Worm (Caenorhabditis elegans) whole organism, early embryonic: ENCODE data around the gene B0496.1.

Experiments used
- B0310.2 ChIP-seq: sonication (generic microtip); optimal IDR thresholded peaks from 2 replicates; lab custom pipeline; 2016; ENCODE audit warnings: mild to moderate bottlenecking, missing genetic modification characterization, missing compliant biosample characterization
- F13C5.2 ChIP-seq: sonication (generic microtip); optimal IDR thresholded peaks from 2 replicates; lab custom pipeline; 2017; ENCODE audit warnings: mild to moderate bottlenecking, missing genetic modification characterization, inconsistent platforms, missing compliant biosample characterization
- aly-1 ChIP-seq: sonication (generic microtip); optimal IDR thresholded peaks from 2 replicates; lab custom pipeline; 2016; ENCODE audit warnings: missing genetic modification characterization, missing compliant biosample characterization
- ama-1 ChIP-seq: fragments of 150-350 bp; optimal IDR thresholded peaks from 2 replicates; lab custom pipeline; 2014
- ceh-13 ChIP-seq: fragments of 200-800 bp; sonication (Bioruptor generic); optimal IDR thresholded peaks from 2 replicates; lab custom pipeline; 2018; ENCODE audit warnings: mild to moderate bottlenecking, missing genetic modification characterization, missing compliant biosample characterization
- ceh-36 ChIP-seq: sonication (generic microtip); optimal IDR thresholded peaks from 2 replicates; lab custom pipeline; 2016; ENCODE audit warnings: missing genetic modification characterization, inconsistent platforms, missing compliant biosample characterization
- ets-7 ChIP-seq: sonication (generic microtip); optimal IDR thresholded peaks from 2 replicates; lab custom pipeline; 2016; ENCODE audit warnings: missing genotype, missing genetic modification characterization, missing compliant biosample characterization
- flt-1 ChIP-seq: fragments of 200-800 bp; sonication (Bioruptor generic); IDR thresholded peaks from 2 replicates; pipeline ENCODE4 v1.3.6; 2022; ENCODE audit warnings: missing genetic modification characterization, missing compliant biosample characterization
- hmbx-1 ChIP-seq: sonication (generic microtip); optimal IDR thresholded peaks from 2 replicates; lab custom pipeline; 2016; ENCODE audit warnings: mild to moderate bottlenecking, missing genetic modification characterization, missing compliant biosample characterization
- hmg-4 ChIP-seq: fragments of 200-800 bp; sonication (Bioruptor generic); optimal IDR thresholded peaks from 2 replicates; lab custom pipeline; 2018; ENCODE audit warnings: mild to moderate bottlenecking, missing genetic modification characterization, missing compliant biosample characterization
- hnd-1 ChIP-seq: sonication (generic microtip); optimal IDR thresholded peaks from 2 replicates; lab custom pipeline; 2016; ENCODE audit warnings: missing genetic modification characterization, missing compliant biosample characterization
- pes-1 ChIP-seq: fragments of 200-800 bp; sonication (Bioruptor generic); IDR thresholded peaks from 2 replicates; pipeline ENCODE4 v1.3.6; 2022; ENCODE audit warnings: missing genetic modification reagents, missing genetic modification characterization, missing compliant biosample characterization
- scrt-1 ChIP-seq: fragments of 200-800 bp; sonication (Bioruptor generic); IDR thresholded peaks from 2 replicates; pipeline ENCODE4 v1.3.6; 2022; ENCODE audit warnings: missing genetic modification characterization, missing compliant biosample characterization
- sea-1 ChIP-seq: fragments of 200-800 bp; sonication (Bioruptor generic); conservative IDR thresholded peaks from 2 replicates; pipeline ENCODE4 v1.3.6; 2022; ENCODE audit warnings: missing genetic modification characterization, missing compliant biosample characterization
- tbx-11 ChIP-seq: fragments of 200-800 bp; sonication (Bioruptor generic); IDR thresholded peaks from 2 replicates; pipeline ENCODE4 v1.3.6; 2022; ENCODE audit warnings: missing genetic modification characterization, missing compliant biosample characterization
- tbx-37 ChIP-seq: fragments of 200-800 bp; sonication (Bioruptor generic); conservative IDR thresholded peaks from 2 replicates; pipeline ENCODE4 v1.3.6; 2022; ENCODE audit warnings: missing genetic modification reagents, missing genetic modification characterization, missing compliant biosample characterization
- tra-4 ChIP-seq: sonication (generic microtip); optimal IDR thresholded peaks from 2 replicates; lab custom pipeline; 2017; ENCODE audit warnings: missing genetic modification characterization, missing compliant biosample characterization

The B0496.1 gene

DNA sequence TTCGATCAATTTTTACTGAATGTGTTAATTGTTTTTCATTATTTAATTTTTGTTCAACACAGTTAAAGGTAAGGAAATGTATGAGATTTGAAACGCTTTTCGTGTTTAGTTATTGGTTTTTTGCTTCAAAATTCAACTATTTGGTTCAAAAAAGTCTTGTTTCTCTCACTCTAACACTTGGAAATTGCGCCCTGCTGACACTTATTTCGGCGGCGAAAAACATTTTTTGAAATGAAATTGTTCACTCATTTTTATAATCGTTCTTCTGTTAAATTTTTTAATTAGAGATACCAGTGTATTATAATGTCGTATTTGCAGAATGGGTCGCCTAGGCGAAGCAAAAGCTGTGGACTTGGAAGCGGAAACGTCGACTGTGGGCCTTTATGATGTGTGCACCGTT lies 32.0 kb downstream of the B0496.1 start, which contains the start of gene rod-1:
Gene rod-1 (plus strand): TSS at position 319 of the 400 bp plus-strand sequence.
- TF ChIP-seq hnd-1 (no peak), pes-1 (GFP tag; lab: Robert Waterston, UW) (no peak)

DNA sequence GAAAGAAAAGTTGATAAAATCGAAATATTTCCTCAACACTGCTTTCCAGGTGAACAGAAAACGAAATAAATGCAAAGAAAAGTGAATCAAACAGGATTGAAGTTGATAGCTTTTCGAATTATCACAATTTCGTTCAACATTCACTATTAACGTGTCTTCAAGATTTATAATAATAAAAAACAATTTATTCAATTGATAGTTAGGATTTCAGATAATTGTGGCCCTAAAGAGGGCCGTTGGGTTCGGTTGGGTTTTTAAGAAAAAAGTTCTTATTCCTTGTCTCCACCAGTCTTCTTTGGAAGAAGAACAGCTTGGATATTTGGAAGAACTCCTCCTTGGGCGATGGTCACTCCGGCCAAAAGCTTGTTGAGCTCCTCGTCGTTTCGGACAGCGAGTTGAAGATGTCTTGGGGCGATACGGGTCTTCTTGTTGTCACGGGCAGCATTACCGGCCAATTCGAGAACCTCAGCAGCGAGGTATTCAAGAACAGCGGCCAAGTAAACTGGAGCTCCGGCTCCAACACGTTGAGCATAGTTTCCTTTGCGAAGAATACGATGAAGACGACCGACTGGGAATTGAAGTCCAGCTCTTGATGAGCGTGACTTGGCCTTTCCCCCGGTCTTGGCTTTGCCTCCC lies 39.6 kb downstream of the B0496.1 start:
- peak; percentile 8; the same call in 1 of the 2 replicates for TF ChIP-seq tbx-11 (GFP tag; lab: Robert Waterston, UW)
- peak; percentile 39; the same call in 1 of the 2 replicates for TF ChIP-seq flt-1 (GFP tag; lab: Robert Waterston, UW)
- TF ChIP-seq sea-1 (GFP tag; lab: Robert Waterston, UW), result peak; percentile 76
- peak; percentile 39 for TF ChIP-seq aly-1 (tag; lab: Kevin White, UChicago)
- peak; percentile 69 for TF ChIP-seq ama-1 (lab: Kevin White, UChicago)

ce11 chrIV:7486201-7486947 lies 40.3 kb downstream of the B0496.1 start, which contains the start of the genes his-61 and his-62:
Gene his-61, minus strand, starts transcription at chrIV:7486217.
Gene his-62, plus strand, starts transcription at chrIV:7486545.
- TF ChIP-seq tra-4 (tag; lab: Kevin White, UChicago) (peak; percentile 20), hmg-4 (GFP tag; lab: Kevin White, UChicago) (peak; percentile 36), pes-1 (GFP tag; lab: Robert Waterston, UW) (0 out of 2 replicates have a peak, but pooled peaks have one; percentile 4), hmbx-1 (tag; lab: Kevin White, UChicago) (no peak), aly-1 (tag; lab: Kevin White, UChicago) (peak; percentile 79), ceh-13 (no peak), ets-7 (tag; lab: Kevin White, UChicago) (no peak), F13C5.2 (tag; lab: Kevin White, UChicago) (peak; percentile 52), ceh-36 (peak; percentile 31), sea-1 (GFP tag; lab: Robert Waterston, UW) (no peak), tbx-37 (GFP tag; lab: Robert Waterston, UW) (no peak), B0310.2 (tag; lab: Kevin White, UChicago) (peak; percentile 46), scrt-1 (GFP tag; lab: Robert Waterston, UW) (no peak), flt-1 (GFP tag; lab: Robert Waterston, UW) (no peak), ama-1 (lab: Kevin White, UChicago) (peak; percentile 95), tbx-11 (GFP tag; lab: Robert Waterston, UW) (no peak), hnd-1 (no peak)

DNA sequence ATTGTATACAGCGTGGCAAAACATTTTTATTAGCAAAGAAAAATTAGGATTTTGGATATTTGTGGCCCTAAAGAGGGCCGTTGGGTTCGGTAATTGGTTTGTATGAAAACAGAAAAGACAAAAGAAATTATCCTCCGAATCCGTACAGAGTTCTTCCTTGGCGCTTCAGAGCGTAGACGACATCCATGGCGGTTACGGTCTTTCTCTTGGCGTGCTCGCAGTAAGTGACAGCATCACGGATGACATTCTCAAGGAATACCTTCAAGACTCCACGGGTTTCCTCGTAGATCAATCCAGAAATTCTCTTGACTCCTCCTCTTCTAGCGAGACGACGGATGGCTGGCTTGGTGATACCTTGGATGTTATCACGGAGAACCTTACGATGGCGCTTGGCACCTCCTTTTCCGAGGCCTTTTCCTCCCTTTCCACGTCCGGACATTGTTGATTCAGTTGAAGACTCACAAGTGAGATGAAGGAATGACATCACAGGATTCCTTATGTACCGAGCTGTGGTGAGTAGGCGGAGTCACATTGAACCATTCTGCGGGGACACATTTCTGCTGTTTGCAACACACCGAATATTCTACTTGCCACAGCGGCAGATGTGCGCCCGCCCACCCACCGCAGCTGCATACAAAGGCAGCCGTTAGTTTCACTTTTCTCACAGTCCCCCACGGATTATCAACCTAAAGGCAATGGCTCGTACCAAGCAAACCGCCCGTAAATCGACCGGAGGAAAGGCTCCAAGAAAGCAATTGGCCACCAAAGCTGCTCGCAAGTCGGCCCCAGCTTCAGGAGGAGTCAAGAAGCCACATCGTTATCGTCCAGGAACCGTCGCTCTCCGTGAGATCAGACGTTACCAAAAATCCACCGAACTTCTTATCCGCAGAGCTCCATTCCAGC lies 41.7 kb downstream of the B0496.1 start, which contains the start of the genes his-60 and his-59:
Gene his-60 (minus strand): TSS at position 439 of the 903 bp plus-strand sequence.
Gene his-59 (plus strand): TSS at position 696 of the 903 bp plus-strand sequence.
- peak; percentile 84 for TF ChIP-seq pes-1 (GFP tag; lab: Robert Waterston, UW)
- TF ChIP-seq tra-4 (tag; lab: Kevin White, UChicago), result peak; percentile 76
- TF ChIP-seq aly-1 (tag; lab: Kevin White, UChicago), result peak; percentile 98
- 0 out of 2 replicates have a peak, but pooled peaks have one; percentile 45 for TF ChIP-seq scrt-1 (GFP tag; lab: Robert Waterston, UW)
- TF ChIP-seq tbx-11 (GFP tag; lab: Robert Waterston, UW), result no peak; the same call in 1 of the 2 replicates
- peak; percentile 79 for TF ChIP-seq sea-1 (GFP tag; lab: Robert Waterston, UW)
- peak; percentile 77 for TF ChIP-seq ceh-36
- TF ChIP-seq B0310.2 (tag; lab: Kevin White, UChicago), result peak; percentile 67
- TF ChIP-seq hmbx-1 (tag; lab: Kevin White, UChicago), result peak; percentile 70
- peak; percentile 58 for TF ChIP-seq flt-1 (GFP tag; lab: Robert Waterston, UW)
- no peak for TF ChIP-seq hnd-1
- no peak for TF ChIP-seq tbx-37 (GFP tag; lab: Robert Waterston, UW)
- no peak for TF ChIP-seq ets-7 (tag; lab: Kevin White, UChicago)
- TF ChIP-seq hmg-4 (GFP tag; lab: Kevin White, UChicago), result peak; percentile 56
- peak; percentile 45 for TF ChIP-seq ceh-13
- TF ChIP-seq ama-1 (lab: Kevin White, UChicago), result peak; percentile 98
- TF ChIP-seq F13C5.2 (tag; lab: Kevin White, UChicago), result peak; percentile 47

DNA sequence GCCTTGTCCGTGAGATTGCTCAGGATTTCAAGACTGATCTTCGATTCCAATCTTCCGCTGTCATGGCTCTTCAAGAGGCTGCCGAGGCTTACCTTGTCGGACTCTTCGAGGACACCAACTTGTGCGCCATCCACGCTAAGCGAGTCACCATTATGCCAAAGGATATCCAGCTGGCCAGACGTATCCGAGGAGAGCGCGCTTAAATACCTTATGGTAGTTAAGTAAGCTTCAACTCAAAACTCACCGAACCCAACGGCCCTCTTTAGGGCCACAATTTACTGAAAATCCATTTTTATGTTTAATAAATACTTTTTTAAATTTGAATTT lies 42.3 kb downstream of the B0496.1 start:
- TF ChIP-seq sea-1 (GFP tag; lab: Robert Waterston, UW), result no peak
- TF ChIP-seq aly-1 (tag; lab: Kevin White, UChicago), result peak; percentile 99
- peak; percentile 56; the same call in 1 of the 2 replicates for TF ChIP-seq pes-1 (GFP tag; lab: Robert Waterston, UW)
- TF ChIP-seq tbx-11 (GFP tag; lab: Robert Waterston, UW), result peak; percentile 23; the same call in 1 of the 2 replicates
- peak; percentile 93 for TF ChIP-seq ama-1 (lab: Kevin White, UChicago)

DNA sequence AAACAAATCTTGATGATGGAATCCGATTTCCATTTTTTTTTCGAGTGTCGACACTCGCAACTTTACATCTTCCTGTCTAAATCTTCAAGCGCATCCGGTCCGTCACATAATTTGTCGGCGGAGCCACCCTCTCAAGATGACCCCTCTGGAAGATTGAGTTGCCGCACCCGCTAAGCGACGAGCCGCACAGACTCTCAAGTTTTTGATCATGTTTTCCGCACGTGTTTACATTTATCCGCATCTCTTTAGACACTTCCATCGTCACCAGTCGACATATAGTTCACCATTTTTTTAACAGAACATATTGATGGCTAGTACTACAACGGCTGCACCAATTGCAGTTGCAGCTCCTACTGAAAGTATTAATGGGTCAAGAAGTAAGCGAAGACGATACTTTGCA lies 45.4 kb downstream of the B0496.1 start, which contains the start of gene F55G1.1:
Gene F55G1.1 (plus strand): TSS at position 301 of the 400 bp plus-strand sequence.
- TF ChIP-seq hnd-1, result no peak
- TF ChIP-seq ceh-36, result no peak
- no peak for TF ChIP-seq flt-1 (GFP tag; lab: Robert Waterston, UW)
- no peak for TF ChIP-seq hmbx-1 (tag; lab: Kevin White, UChicago)
- TF ChIP-seq tbx-37 (GFP tag; lab: Robert Waterston, UW), result no peak
- TF ChIP-seq scrt-1 (GFP tag; lab: Robert Waterston, UW), result no peak
- no peak for TF ChIP-seq ama-1 (lab: Kevin White, UChicago)
- no peak for TF ChIP-seq hmg-4 (GFP tag; lab: Kevin White, UChicago)
- TF ChIP-seq F13C5.2 (tag; lab: Kevin White, UChicago), result no peak
- no peak for TF ChIP-seq tra-4 (tag; lab: Kevin White, UChicago)
- no peak for TF ChIP-seq pes-1 (GFP tag; lab: Robert Waterston, UW)
- TF ChIP-seq ets-7 (tag; lab: Kevin White, UChicago), result no peak
- TF ChIP-seq sea-1 (GFP tag; lab: Robert Waterston, UW), result no peak
- TF ChIP-seq tbx-11 (GFP tag; lab: Robert Waterston, UW), result no peak
- TF ChIP-seq aly-1 (tag; lab: Kevin White, UChicago), result no peak
- no peak for TF ChIP-seq B0310.2 (tag; lab: Kevin White, UChicago)
